Worm (Caenorhabditis elegans) whole organism, mixed stage, embryonic: ENCODE data around the gene fbxa-45.

Source experiments
- M03D4.4 ChIP-seq: sonication (generic microtip); optimal IDR thresholded peaks from 2 replicates; lab custom pipeline; 2017; ENCODE audit warnings: mild to moderate bottlenecking, missing genetic modification characterization, missing compliant biosample characterization
- bed-3 ChIP-seq: fragments of 200-800 bp; sonication (Bioruptor generic); optimal IDR thresholded peaks from 3 replicates; lab custom pipeline; 2018; ENCODE audit warnings: mild to moderate bottlenecking, missing genetic modification characterization, moderate library complexity, missing compliant biosample characterization
- ceh-39 ChIP-seq: fragments of 150-350 bp; optimal IDR thresholded peaks from 2 replicates; lab custom pipeline; 2014; ENCODE audit warnings: missing biosample characterization, missing genetic modification characterization
- ceh-43 ChIP-seq: fragments of 200-800 bp; sonication (Bioruptor generic); optimal IDR thresholded peaks from 2 replicates; lab custom pipeline; 2018; ENCODE audit warnings: mild to moderate bottlenecking, missing genetic modification characterization, moderate library complexity, missing compliant biosample characterization
- ceh-83 ChIP-seq: fragments of 200-800 bp; sonication (Bioruptor generic); optimal IDR thresholded peaks from 2 replicates; lab custom pipeline; 2018; ENCODE audit warnings: mild to moderate bottlenecking, missing genetic modification characterization, missing compliant biosample characterization
- cnd-1 ChIP-seq: fragments of 200-800 bp; sonication (Bioruptor generic); optimal IDR thresholded peaks from 2 replicates; lab custom pipeline; 2018; ENCODE audit warnings: mild to moderate bottlenecking, missing genetic modification characterization, missing compliant biosample characterization
- drap-1 ChIP-seq: fragments of 200-800 bp; sonication (Bioruptor generic); optimal IDR thresholded peaks from 3 replicates; lab custom pipeline; 2018; ENCODE audit warnings: mild to moderate bottlenecking, missing genetic modification characterization, missing compliant biosample characterization
- elt-1 ChIP-seq: sonication (generic microtip); optimal IDR thresholded peaks from 2 replicates; lab custom pipeline; 2017; ENCODE audit warnings: missing genetic modification characterization, mild to moderate bottlenecking, missing compliant biosample characterization, antibody characterized with exemption, moderate library complexity, borderline replicate concordance; ENCODE audit not compliant: insufficient read depth
- elt-3 ChIP-seq: fragments of 150-350 bp; optimal IDR thresholded peaks from 2 replicates; lab custom pipeline; 2014; ENCODE audit warnings: missing biosample characterization, missing genetic modification characterization
- flh-1 ChIP-seq: fragments of 200-800 bp; sonication (Bioruptor generic); optimal IDR thresholded peaks from 2 replicates; lab custom pipeline; 2018; ENCODE audit warnings: mild to moderate bottlenecking, missing genetic modification characterization, moderate library complexity, missing compliant biosample characterization
- hlh-1 ChIP-seq: fragments of 150-350 bp; optimal IDR thresholded peaks from 2 replicates; lab custom pipeline; 2014; ENCODE audit warnings: missing biosample characterization, missing genetic modification reagents, missing genetic modification characterization
- lin-13 ChIP-seq: fragments of 150-350 bp; optimal IDR thresholded peaks from 2 replicates; lab custom pipeline; 2014; ENCODE audit warnings: missing biosample characterization, missing genetic modification characterization
- lin-32 ChIP-seq: fragments of 200-800 bp; sonication (Bioruptor generic); optimal IDR thresholded peaks from 2 replicates; lab custom pipeline; 2018; ENCODE audit warnings: mild to moderate bottlenecking, missing genetic modification characterization, missing compliant biosample characterization
- lsy-2 ChIP-seq: fragments of 150-350 bp; optimal IDR thresholded peaks from 2 replicates; lab custom pipeline; 2014; ENCODE audit warnings: missing biosample characterization, missing genetic modification characterization
- mab-5 ChIP-seq: fragments of 150-350 bp; optimal IDR thresholded peaks from 2 replicates; lab custom pipeline; 2014; ENCODE audit warnings: missing biosample characterization, missing genetic modification characterization
- mls-2 ChIP-seq: sonication (generic microtip); optimal IDR thresholded peaks from 2 replicates; lab custom pipeline; 2016; ENCODE audit warnings: mild to moderate bottlenecking, missing genetic modification characterization, moderate library complexity, missing compliant biosample characterization
- nhr-12 ChIP-seq: fragments of 150-350 bp; optimal IDR thresholded peaks from 2 replicates; lab custom pipeline; 2014; ENCODE audit warnings: missing biosample characterization, missing genetic modification characterization
- nhr-2 ChIP-seq: fragments of 150-350 bp; optimal IDR thresholded peaks from 2 replicates; lab custom pipeline; 2014; ENCODE audit warnings: missing biosample characterization, missing genetic modification characterization
- nhr-237 ChIP-seq: fragments of 150-350 bp; optimal IDR thresholded peaks from 2 replicates; lab custom pipeline; 2014; ENCODE audit warnings: missing biosample characterization, missing genetic modification characterization
- nhr-28 ChIP-seq: fragments of 150-350 bp; optimal IDR thresholded peaks from 2 replicates; lab custom pipeline; 2014; ENCODE audit warnings: missing biosample characterization, missing genetic modification characterization
- nhr-76 ChIP-seq: sonication (generic microtip); optimal IDR thresholded peaks from 2 replicates; lab custom pipeline; 2017; ENCODE audit warnings: missing biosample characterization, missing genetic modification characterization
- pha-4 ChIP-seq: fragments of 150-350 bp; optimal IDR thresholded peaks from 2 replicates; lab custom pipeline; 2018; ENCODE audit warnings: missing biosample characterization, missing genetic modification reagents, missing genetic modification characterization
- sem-2 ChIP-seq: fragments of 200-800 bp; sonication (Bioruptor generic); optimal IDR thresholded peaks from 2 replicates; lab custom pipeline; 2018; ENCODE audit warnings: mild to moderate bottlenecking, missing genetic modification characterization, missing compliant biosample characterization
- snpc-4 ChIP-seq: fragments of 150-350 bp; optimal IDR thresholded peaks from 2 replicates; lab custom pipeline; 2014; ENCODE audit warnings: missing biosample characterization, missing genetic modification characterization
- sptf-1 ChIP-seq: sonication (generic microtip); optimal IDR thresholded peaks from 2 replicates; lab custom pipeline; 2017; ENCODE audit warnings: mild to moderate bottlenecking, missing genetic modification characterization, moderate library complexity, missing compliant biosample characterization
- tbx-8 ChIP-seq: fragments of 200-800 bp; sonication (Bioruptor generic); optimal IDR thresholded peaks from 2 replicates; lab custom pipeline; 2018; ENCODE audit warnings: mild to moderate bottlenecking, missing genetic modification characterization, moderate library complexity, missing compliant biosample characterization
- unc-120 ChIP-seq: sonication (generic microtip); optimal IDR thresholded peaks from 2 replicates; lab custom pipeline; 2017; ENCODE audit warnings: missing genetic modification characterization, missing compliant biosample characterization; ENCODE audit not compliant: poor library complexity, severe bottlenecking
- unc-39 ChIP-seq: fragments of 150-350 bp; optimal IDR thresholded peaks from 2 replicates; lab custom pipeline; 2014; ENCODE audit warnings: missing biosample characterization, missing genetic modification characterization
- unc-62 ChIP-seq: fragments of 150-350 bp; optimal IDR thresholded peaks from 2 replicates; lab custom pipeline; 2014; ENCODE audit warnings: missing biosample characterization, missing genetic modification reagents, missing genetic modification characterization
- zip-8 ChIP-seq: fragments of 150-350 bp; optimal IDR thresholded peaks from 2 replicates; lab custom pipeline; 2014; ENCODE audit warnings: missing biosample characterization, missing genetic modification characterization
- ztf-11 ChIP-seq: fragments of 150-350 bp; optimal IDR thresholded peaks from 2 replicates; lab custom pipeline; 2014; ENCODE audit warnings: missing biosample characterization, missing genetic modification characterization

The fbxa-45 gene

ce11 chrV:16919675-16920074 is 20.4 kb upstream of the fbxa-45 start:
- TF ChIP-seq zip-8 (tag; lab: Kevin White, UChicago), result no peak
- TF ChIP-seq hlh-1, result no peak
- TF ChIP-seq ceh-43 (GFP tag; lab: Kevin White, UChicago), result no peak
- TF ChIP-seq nhr-76 (tag; lab: Kevin White, UChicago), result no peak
- no peak for TF ChIP-seq ceh-39 (tag; lab: Kevin White, UChicago)
- TF ChIP-seq lsy-2 (tag; lab: Kevin White, UChicago), result no peak
- no peak for TF ChIP-seq tbx-8 (GFP tag; lab: Kevin White, UChicago)
- TF ChIP-seq lin-32 (GFP tag; lab: Kevin White, UChicago), result no peak

ce11 chrV:16918378-16918777 is 19.1 kb upstream of the fbxa-45 start, which contains the start of the genes fbxa-206 and Y102A5C.2:
fbxa-206 (minus strand) TSS chrV:16918478.
Y102A5C.2 (plus strand) TSS chrV:16918731.
- TF ChIP-seq pha-4 (tag; lab: Kevin White, UChicago) (no peak), sem-2 (GFP tag; lab: Kevin White, UChicago) (no peak), hlh-1 (no peak), mab-5 (no peak), elt-1 (no peak), cnd-1 (tag; lab: Kevin White, UChicago) (no peak), unc-39 (tag; lab: Kevin White, UChicago) (no peak), sptf-1 (tag; lab: Kevin White, UChicago) (no peak), ztf-11 (tag; lab: Kevin White, UChicago) (no peak), snpc-4 (tag; lab: Kevin White, UChicago) (no peak), nhr-12 (tag; lab: Kevin White, UChicago) (no peak), nhr-2 (no peak), zip-8 (tag; lab: Kevin White, UChicago) (no peak), nhr-28 (tag; lab: Kevin White, UChicago) (no peak), lin-13 (no peak), lsy-2 (tag; lab: Kevin White, UChicago) (no peak), elt-3 (tag; lab: Kevin White, UChicago) (no peak), M03D4.4 (no peak), flh-1 (GFP tag; lab: Kevin White, UChicago) (no peak), mls-2 (no peak)

- TF ChIP-seq snpc-4 (tag; lab: Kevin White, UChicago) (no peak), elt-3 (tag; lab: Kevin White, UChicago) (no peak), mab-5 (no peak), flh-1 (GFP tag; lab: Kevin White, UChicago) (no peak)
- TF ChIP-seq, all 35 proteins: peak for 0
Measured at ce11 chrV:16916079-16916478, 16.8 kb upstream of the fbxa-45 start, which contains the start of gene F09C6.10. F09C6.10 (minus strand) TSS chrV:16916179.

ce11 chrV:16911934-16912333 is 12.7 kb upstream of the fbxa-45 start, which contains the start of gene nhr-116:
nhr-116 (plus strand) TSS chrV:16912234.
- TF ChIP-seq sem-2 (GFP tag; lab: Kevin White, UChicago), result no peak
- no peak for TF ChIP-seq mab-5
- TF ChIP-seq lsy-2 (tag; lab: Kevin White, UChicago), result no peak
- TF ChIP-seq unc-62 (GFP tag; lab: Kevin White, UChicago), result no peak
- TF ChIP-seq ceh-83 (GFP tag; lab: Kevin White, UChicago), result no peak
- TF ChIP-seq cnd-1 (tag; lab: Kevin White, UChicago), result no peak
- no peak for TF ChIP-seq sptf-1 (tag; lab: Kevin White, UChicago)
- TF ChIP-seq unc-120 (tag; lab: Kevin White, UChicago), result no peak
- TF ChIP-seq lin-13, result no peak
- no peak for TF ChIP-seq nhr-237 (tag; lab: Kevin White, UChicago)
- no peak for TF ChIP-seq elt-1
- no peak for TF ChIP-seq nhr-76 (tag; lab: Kevin White, UChicago)
- TF ChIP-seq drap-1, result no peak
- TF ChIP-seq ztf-11 (tag; lab: Kevin White, UChicago), result no peak

- TF ChIP-seq unc-62 (GFP tag; lab: Kevin White, UChicago), result no peak
- no peak for TF ChIP-seq bed-3
- TF ChIP-seq ceh-83 (GFP tag; lab: Kevin White, UChicago), result no peak
- no peak for TF ChIP-seq cnd-1 (tag; lab: Kevin White, UChicago)
- no peak for TF ChIP-seq unc-120 (tag; lab: Kevin White, UChicago)
- no peak for TF ChIP-seq M03D4.4
- TF ChIP-seq mls-2, result no peak
- no peak for TF ChIP-seq elt-3 (tag; lab: Kevin White, UChicago)
- no peak for TF ChIP-seq sem-2 (GFP tag; lab: Kevin White, UChicago)
- TF ChIP-seq flh-1 (GFP tag; lab: Kevin White, UChicago), result no peak
Measured at ce11 chrV:16911294-16911693, 12.0 kb upstream of the fbxa-45 start.
